Worm (Caenorhabditis elegans): ENCODE results near the gene srw-145.
A peak's percentile ranks its signal among the peaks of the same experiment; 100 is the strongest.

The srw-145 gene

DNA sequence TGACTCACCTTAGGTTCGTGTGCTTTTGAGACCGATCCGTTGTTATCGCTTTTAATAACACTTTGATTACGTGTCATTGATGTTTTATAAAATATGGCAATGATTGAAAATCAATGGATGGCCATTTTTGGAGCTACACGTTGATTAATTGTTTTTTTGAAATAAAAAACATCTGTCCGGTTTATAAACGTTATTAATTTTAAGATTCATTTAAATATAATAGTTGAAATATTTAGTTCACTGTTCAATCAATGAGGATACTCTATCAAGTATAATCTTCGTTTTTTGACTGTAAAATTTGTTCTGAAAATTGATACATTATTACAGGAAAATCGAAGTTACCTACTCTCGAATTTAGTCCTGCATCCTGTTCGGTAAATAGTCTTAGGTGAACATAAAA, 21.3 kb downstream of the srw-145 start, which contains the start of gene R10D12.10:
TSS of gene R10D12.10 (minus strand) at position 101 of the 400 bp plus-strand sequence.
- TF ChIP-seq ztf-22 (GFP tag; optimal IDR thresholded peaks at IDR 0.05) (no peak), nhr-27 (tag; optimal IDR thresholded peaks at IDR 0.05) (no peak), die-1 (tag; optimal IDR thresholded peaks at IDR 0.05) (no peak), F37B4.10 (GFP tag; IDR thresholded peaks at IDR 0.05) (no peak), Y95B8A.8 (GFP tag; IDR thresholded peaks at IDR 0.05) (no peak), unc-62 (GFP tag; optimal IDR thresholded peaks at IDR 0.05) (no peak), snpc-1.3 (tag; optimal IDR thresholded peaks at IDR 0.05; ENCODE audit: insufficient read depth) (no peak)

DNA sequence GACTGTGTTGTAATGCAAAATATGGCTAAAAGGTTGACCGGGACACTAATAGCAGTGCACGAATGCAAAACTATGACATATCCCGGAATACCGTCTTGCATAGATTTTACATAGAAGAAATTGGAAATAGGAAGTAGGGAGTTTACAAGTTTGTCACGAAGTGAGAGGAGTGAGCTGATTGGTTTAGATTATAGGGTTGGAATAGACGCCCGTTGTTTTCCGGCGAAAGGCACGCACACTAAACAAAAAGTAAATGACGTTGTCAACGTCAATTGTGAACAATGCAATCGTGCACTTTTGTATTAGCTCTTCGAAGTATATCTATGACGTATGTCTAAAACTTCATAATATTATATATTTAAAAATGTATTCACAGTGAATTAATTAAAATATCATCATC, 24.0 kb downstream of the srw-145 start, which contains the start of gene srh-24:
TSS of gene srh-24 (minus strand) at position 101 of the 400 bp plus-strand sequence.
- TF ChIP-seq madf-8 (GFP tag; conservative IDR thresholded peaks at IDR 0.05) (no peak), egl-44 (GFP tag; IDR thresholded peaks at IDR 0.05) (0 out of 2 replicates have a peak, but pooled peaks have one; percentile 14), rcor-1 (GFP tag; IDR thresholded peaks at IDR 0.05) (no peak)

- peak; percentile 8 for TF ChIP-seq nhr-80 (tag; optimal IDR thresholded peaks at IDR 0.05)
- peak; percentile 69 for TF ChIP-seq lin-54 (GFP tag; optimal IDR thresholded peaks at IDR 0.05)
- no peak for TF ChIP-seq lag-1 (GFP tag; IDR thresholded peaks at IDR 0.05)
- no peak for TF ChIP-seq unc-62 (GFP tag; optimal IDR thresholded peaks at IDR 0.05)
- no peak for TF ChIP-seq nfya-1 (tag; optimal IDR thresholded peaks at IDR 0.05; ENCODE audit: borderline replicate concordance, insufficient read depth)
- TF ChIP-seq Y53G8AR.9 (GFP tag; conservative IDR thresholded peaks at IDR 0.05): no peak
- no peak for TF ChIP-seq nhr-90 (tag; optimal IDR thresholded peaks at IDR 0.05)
- peak; percentile 52 for TF ChIP-seq hmg-1.2 (GFP tag; IDR thresholded peaks at IDR 0.05)
- peak; percentile 41 for TF ChIP-seq tlf-1 (GFP tag; optimal IDR thresholded peaks at IDR 0.05)
- no peak for TF ChIP-seq zfh-2 (GFP tag; conservative IDR thresholded peaks at IDR 0.05)
- no peak for TF ChIP-seq ama-1 (optimal IDR thresholded peaks at IDR 0.05)
- TF ChIP-seq ama-1 (GFP tag; optimal IDR thresholded peaks at IDR 0.05): peak in 1 of 2 experiments; percentile 28
- TF ChIP-seq repo-1 (tag; optimal IDR thresholded peaks at IDR 0.05): no peak
- TF ChIP-seq ceh-40 (GFP tag; IDR thresholded peaks at IDR 0.05): no peak
- TF ChIP-seq Y56A3A.18 (GFP tag; IDR thresholded peaks at IDR 0.05): no peak
- peak; percentile 37 for TF ChIP-seq ztf-18 (tag; optimal IDR thresholded peaks at IDR 0.05)
- no peak for TF ChIP-seq Y53F4B.3 (GFP tag; IDR thresholded peaks at IDR 0.05)
- no peak for TF ChIP-seq egl-18 (GFP tag; IDR thresholded peaks at IDR 0.05)
- no peak for TF ChIP-seq madf-10 (tag; optimal IDR thresholded peaks at IDR 0.05)
- TF ChIP-seq lsy-27 (tag; optimal IDR thresholded peaks at IDR 0.05; ENCODE audit: borderline replicate concordance, insufficient read depth): no peak
- TF ChIP-seq fkh-3 (tag; optimal IDR thresholded peaks at IDR 0.05): no peak
- TF ChIP-seq snpc-1.3 (tag; optimal IDR thresholded peaks at IDR 0.05; ENCODE audit: insufficient read depth): peak; percentile 85
- no peak for TF ChIP-seq rec-8 (tag; optimal IDR thresholded peaks at IDR 0.05)
- no peak for TF ChIP-seq egl-44 (GFP tag; IDR thresholded peaks at IDR 0.05)
- TF ChIP-seq hrde-1 (tag; optimal IDR thresholded peaks at IDR 0.05; ENCODE audit: borderline replicate concordance): peak; percentile 9
- peak; percentile 65 for TF ChIP-seq xnd-1 (tag; optimal IDR thresholded peaks at IDR 0.05)
- peak; percentile 67 for TF ChIP-seq ceh-91 (GFP tag; IDR thresholded peaks at IDR 0.05)
- TF ChIP-seq ztf-25 (GFP tag; IDR thresholded peaks at IDR 0.05): no peak
- TF ChIP-seq sea-2 (GFP tag; IDR thresholded peaks at IDR 0.05): no peak
- TF ChIP-seq snpc-4 (GFP tag; optimal IDR thresholded peaks at IDR 0.05): peak; percentile 65
- peak in 3 of 4 experiments; percentile 54 to 84 (median 57) for TF ChIP-seq snpc-4 (tag; optimal IDR thresholded peaks at IDR 0.05)
- TF ChIP-seq ztf-6 (GFP tag; IDR thresholded peaks at IDR 0.05): no peak
- peak; percentile 54 for TF ChIP-seq tbp1 (GFP tag; optimal IDR thresholded peaks at IDR 0.05)
- peak; percentile 77 for TF ChIP-seq dox-1 (GFP tag; IDR thresholded peaks at IDR 0.05)
- no peak for TF ChIP-seq K12H6.12 (tag; optimal IDR thresholded peaks at IDR 0.05)
- TF ChIP-seq F22D6.2 (tag; optimal IDR thresholded peaks at IDR 0.05): no peak
- TF ChIP-seq ceh-27 (GFP tag; optimal IDR thresholded peaks at IDR 0.05): peak; percentile 16
- no peak for TF ChIP-seq madf-3 (GFP tag; IDR thresholded peaks at IDR 0.05)
Measured at ce11 chrV:13961927-13962419, 25.0 kb downstream of the srw-145 start, which contains the start of the genes algn-13 and R10D12.13. Gene algn-13 (minus strand): TSS chrV:13961977. Gene R10D12.13 (plus strand): TSS chrV:13962417.
